Worm (Caenorhabditis elegans): Measurements from ENCODE around the gene lron-2.

DNA sequence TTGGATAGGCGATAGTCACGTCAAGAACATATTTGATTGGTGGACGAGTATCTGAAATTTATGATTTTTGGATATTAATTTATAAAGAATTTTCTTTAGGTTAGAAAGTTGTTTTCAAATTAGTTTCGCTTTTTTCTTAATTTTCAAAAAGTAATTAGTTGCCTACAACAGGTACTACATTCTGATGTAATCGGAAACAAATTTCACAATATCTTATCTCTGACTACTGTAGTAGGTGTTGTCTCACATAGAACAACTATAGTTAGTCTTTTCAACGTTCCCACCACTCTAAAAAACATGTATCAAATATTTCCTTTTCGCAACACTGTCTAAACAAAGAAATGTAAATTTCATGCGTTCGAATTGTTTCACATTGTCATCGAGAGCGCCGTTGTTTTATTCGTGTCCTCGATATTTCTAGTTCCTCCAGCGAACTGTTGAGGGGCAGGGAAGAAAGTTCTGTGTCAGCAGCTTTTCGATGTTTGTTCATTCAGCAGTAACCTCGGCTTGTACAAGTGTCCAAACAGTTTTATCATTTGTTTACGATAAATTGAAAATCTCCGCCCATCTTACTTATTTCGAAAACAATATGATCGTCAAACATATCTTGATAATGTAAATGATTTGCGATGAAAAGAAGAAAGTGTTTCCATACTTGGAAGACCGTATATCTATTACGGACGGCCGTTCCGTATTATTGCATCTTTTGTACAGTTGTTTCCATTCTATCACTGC is 42.1 kb upstream of the lron-2 start:
- TF ChIP-seq egl-27 (tag; optimal IDR thresholded peaks at IDR 0.05), result no peak
- TF ChIP-seq mep-1 (tag; optimal IDR thresholded peaks at IDR 0.05), result no peak
- TF ChIP-seq mdl-1 (tag; optimal IDR thresholded peaks at IDR 0.05), result no peak
- no peak for TF ChIP-seq skn-1 (tag; optimal IDR thresholded peaks at IDR 0.05)
- TF ChIP-seq hpl-2 (GFP tag; optimal IDR thresholded peaks at IDR 0.05), result no peak
- no peak for TF ChIP-seq pqm-1 (tag; optimal IDR thresholded peaks at IDR 0.05)
